Fruit fly (Drosophila melanogaster) whole organism, embryonic: ENCODE measurements around the gene CG17270.
A peak's percentile ranks its signal among the peaks of the same experiment; 100 is the strongest.

Experiments used
- CG1024 ChIP-seq: fragments of 200-800 bp; sonication (Bioruptor generic); IDR thresholded peaks from 2 replicates; pipeline ENCODE4 v1.3.6; 2022; ENCODE audit warnings: missing biosample characterization, missing genetic modification characterization
- CG10267 ChIP-seq: fragments of 200-800 bp; sonication (Bioruptor generic); optimal IDR thresholded peaks from 2 replicates; lab custom pipeline; 2018; ENCODE audit warnings: missing biosample characterization, mild to moderate bottlenecking, missing genetic modification characterization, moderate library complexity
- CG10543 ChIP-seq: fragments of 200-800 bp; sonication (Bioruptor generic); optimal IDR thresholded peaks from 3 replicates; lab custom pipeline; 2017; ENCODE audit warnings: missing biosample characterization, mild to moderate bottlenecking, missing genetic modification characterization, moderate library complexity
- CG11560 ChIP-seq: fragments of 200-800 bp; sonication (Bioruptor generic); IDR thresholded peaks from 3 replicates; pipeline ENCODE4 v1.3.6; 2022; ENCODE audit warnings: missing biosample characterization, missing genetic modification characterization
- CG11696 ChIP-seq: fragments of 200-800 bp; sonication (Bioruptor generic); IDR thresholded peaks from 2 replicates; pipeline ENCODE4 v1.3.6; 2022; ENCODE audit warnings: missing biosample characterization, missing genetic modification characterization
- CG12104 ChIP-seq: fragments of 200-800 bp; sonication (Bioruptor generic); optimal IDR thresholded peaks from 3 replicates; lab custom pipeline; 2016; ENCODE audit warnings: missing biosample characterization, missing genetic modification characterization
- CG12219 ChIP-seq: fragments of 200-800 bp; sonication (Bioruptor generic); optimal IDR thresholded peaks from 3 replicates; lab custom pipeline; 2018; ENCODE audit warnings: missing biosample characterization, mild to moderate bottlenecking, missing genetic modification characterization
- CG12236 ChIP-seq: fragments of 200-800 bp; sonication (Bioruptor generic); optimal IDR thresholded peaks from 2 replicates; lab custom pipeline; 2016; ENCODE audit warnings: missing biosample characterization, missing genetic modification characterization
- CG13424 ChIP-seq: fragments of 200-800 bp; sonication (Bioruptor generic); optimal IDR thresholded peaks from 2 replicates; lab custom pipeline; 2019; ENCODE audit warnings: missing biosample characterization, mild to moderate bottlenecking, missing genetic modification characterization, moderate library complexity
- CG14441 ChIP-seq: fragments of 200-800 bp; sonication (Bioruptor generic); IDR thresholded peaks from 2 replicates; pipeline ENCODE4 v1.3.6; 2022; ENCODE audit warnings: missing biosample characterization, missing genetic modification characterization
- CG15696 ChIP-seq: fragments of 200-800 bp; sonication (Bioruptor generic); optimal IDR thresholded peaks from 2 replicates; lab custom pipeline; 2019; ENCODE audit warnings: missing biosample characterization, mild to moderate bottlenecking, missing genetic modification characterization, moderate library complexity
- CG17361 ChIP-seq: fragments of 200-800 bp; sonication (Bioruptor generic); IDR thresholded peaks from 3 replicates; pipeline ENCODE4 v1.3.6; 2022; ENCODE audit warnings: missing biosample characterization, missing genetic modification characterization
- CG17829 ChIP-seq: fragments of 200-800 bp; optimal IDR thresholded peaks from 2 replicates; lab custom pipeline; 2019; ENCODE audit warnings: missing biosample characterization, mild to moderate bottlenecking, missing genetic modification characterization, moderate library complexity
- CG30403 ChIP-seq: fragments of 200-800 bp; sonication (Bioruptor generic); optimal IDR thresholded peaks from 3 replicates; lab custom pipeline; 2016; ENCODE audit warnings: missing biosample characterization, missing genetic modification characterization
- CG32532 ChIP-seq: fragments of 200-800 bp; sonication (Bioruptor generic); IDR thresholded peaks from 2 replicates; pipeline ENCODE4 v1.3.6; 2022; ENCODE audit warnings: missing biosample characterization, missing genetic modification characterization
- CG5180 ChIP-seq: fragments of 200-800 bp; sonication (Bioruptor generic); optimal IDR thresholded peaks from 3 replicates; lab custom pipeline; 2017; ENCODE audit warnings: missing biosample characterization, missing genetic modification characterization, mild to moderate bottlenecking, moderate library complexity, missing genetic modification reagents
- CG6683 ChIP-seq: fragments of 200-800 bp; sonication (Bioruptor generic); optimal IDR thresholded peaks from 2 replicates; lab custom pipeline; 2017; ENCODE audit warnings: missing biosample characterization, mild to moderate bottlenecking, missing genetic modification characterization, missing genetic modification reagents
- CG6854 ChIP-seq: fragments of 200-800 bp; sonication (Bioruptor generic); optimal IDR thresholded peaks from 3 replicates; lab custom pipeline; 2017; ENCODE audit warnings: missing biosample characterization, mild to moderate bottlenecking, missing genetic modification characterization
- CG7987 ChIP-seq: fragments of 200-800 bp; sonication (Bioruptor generic); optimal IDR thresholded peaks from 2 replicates; lab custom pipeline; 2018; ENCODE audit warnings: missing biosample characterization, mild to moderate bottlenecking, missing genetic modification characterization, moderate library complexity
- CG9609 ChIP-seq: fragments of 200-800 bp; sonication (Bioruptor generic); optimal IDR thresholded peaks from 3 replicates; lab custom pipeline; 2016; ENCODE audit warnings: missing biosample characterization, missing genetic modification characterization
- CG9932 ChIP-seq: fragments of 200-800 bp; sonication (Bioruptor generic); IDR thresholded peaks from 2 replicates; pipeline ENCODE4 v1.3.6; 2022; ENCODE audit warnings: missing biosample characterization, missing genetic modification characterization
- Dbx ChIP-seq: fragments of 200-800 bp; sonication (Bioruptor generic); IDR thresholded peaks from 3 replicates; pipeline ENCODE4 v1.3.6; 2022; ENCODE audit warnings: missing biosample characterization, missing genetic modification characterization
- Dp ChIP-seq: fragments of 200-800 bp; sonication (Bioruptor generic); optimal IDR thresholded peaks from 2 replicates; lab custom pipeline; 2018; ENCODE audit warnings: missing biosample characterization, mild to moderate bottlenecking, missing genetic modification characterization, moderate library complexity
- HLHmδ ChIP-seq: fragments of 200-800 bp; sonication (Bioruptor generic); optimal IDR thresholded peaks from 2 replicates; lab custom pipeline; 2018; ENCODE audit warnings: missing biosample characterization, mild to moderate bottlenecking, missing genetic modification characterization, moderate library complexity
- Hr78 ChIP-seq, 2 experiments: fragments of 200-800 bp in 1 of 2; fragments of >200 bp in 1 of 2; sonication (Bioruptor generic) in 1 of 2; optimal IDR thresholded peaks; 2 replicates each; lab custom pipeline; 2017 to 2019; ENCODE audit warnings: missing biosample characterization in 2 of 2, missing genetic modification characterization in 2 of 2, mild to moderate bottlenecking in 1 of 2, moderate library complexity in 1 of 2
- NC2β ChIP-seq: fragments of 200-800 bp; sonication (Bioruptor generic); optimal IDR thresholded peaks from 2 replicates; lab custom pipeline; 2016; ENCODE audit warnings: missing biosample characterization, missing genetic modification characterization
- Usf ChIP-seq: fragments of 200-800 bp; sonication (Bioruptor generic); optimal IDR thresholded peaks from 2 replicates; lab custom pipeline; 2017; ENCODE audit warnings: missing genotype, missing biosample characterization, missing genetic modification characterization
- Vsx1 ChIP-seq: fragments of 200-800 bp; sonication (Bioruptor generic); optimal IDR thresholded peaks from 2 replicates; lab custom pipeline; 2017; ENCODE audit warnings: missing biosample characterization, mild to moderate bottlenecking, missing genetic modification characterization, missing genetic modification reagents
- amos ChIP-seq: fragments of 200-800 bp; sonication (Bioruptor generic); IDR thresholded peaks from 2 replicates; pipeline ENCODE4 v1.3.6; 2022; ENCODE audit warnings: missing biosample characterization, missing genetic modification characterization; ENCODE audit not compliant: partially characterized antibody
- ap ChIP-seq: fragments of 200-800 bp; sonication (Bioruptor generic); IDR thresholded peaks from 2 replicates; pipeline ENCODE4 v1.3.6; 2022; ENCODE audit warnings: missing biosample characterization, missing genetic modification characterization
- ara ChIP-seq: fragments of 200-800 bp; sonication (Bioruptor generic); IDR thresholded peaks from 2 replicates; pipeline ENCODE4 v1.3.6; 2022; ENCODE audit warnings: missing biosample characterization, missing genetic modification characterization
- chif ChIP-seq, 2 experiments: fragments of 200-800 bp; sonication (Bioruptor generic); optimal IDR thresholded peaks; 3 replicates each; lab custom pipeline; 2016; ENCODE audit warnings: missing biosample characterization in 2 of 2, missing genetic modification characterization in 2 of 2
- chn ChIP-seq: fragments of 200-800 bp; sonication (Bioruptor generic); optimal IDR thresholded peaks from 2 replicates; lab custom pipeline; 2016; ENCODE audit warnings: missing biosample characterization, missing genetic modification characterization
- cwo ChIP-seq: fragments of 200-800 bp; sonication (Bioruptor generic); optimal IDR thresholded peaks from 3 replicates; lab custom pipeline; 2017; ENCODE audit warnings: missing biosample characterization, missing genetic modification characterization, mild to moderate bottlenecking, moderate library complexity, missing genetic modification reagents
- dpn ChIP-seq, 2 experiments: fragments of 200-800 bp; sonication (Bioruptor generic); optimal IDR thresholded peaks; 3 replicates each; lab custom pipeline; 2016; ENCODE audit warnings: missing biosample characterization in 2 of 2, missing genetic modification characterization in 2 of 2
- jing ChIP-seq: fragments of 200-800 bp; sonication (Bioruptor generic); optimal IDR thresholded peaks from 2 replicates; lab custom pipeline; 2018; ENCODE audit warnings: missing biosample characterization, mild to moderate bottlenecking, missing genetic modification characterization
- lmd ChIP-seq: fragments of 200-800 bp; sonication (Bioruptor generic); IDR thresholded peaks from 2 replicates; pipeline ENCODE4 v1.3.6; 2022; ENCODE audit warnings: missing biosample characterization, missing genetic modification characterization
- phol ChIP-seq: fragments of 200-800 bp; sonication (Bioruptor generic); optimal IDR thresholded peaks from 3 replicates; lab custom pipeline; 2018; ENCODE audit warnings: missing biosample characterization, mild to moderate bottlenecking, missing genetic modification characterization, moderate library complexity
- pita ChIP-seq: fragments of 200-800 bp; sonication (Bioruptor generic); optimal IDR thresholded peaks from 2 replicates; lab custom pipeline; 2017; ENCODE audit warnings: missing biosample characterization, mild to moderate bottlenecking, missing genetic modification characterization
- psq ChIP-seq: fragments of 200-800 bp; sonication (Bioruptor generic); optimal IDR thresholded peaks from 2 replicates; lab custom pipeline; 2017; ENCODE audit warnings: missing biosample characterization, missing genetic modification characterization
- run ChIP-seq: fragments of 200-800 bp; sonication (Bioruptor generic); optimal IDR thresholded peaks from 3 replicates; lab custom pipeline; 2018; ENCODE audit warnings: missing biosample characterization, mild to moderate bottlenecking, missing genetic modification characterization
- sens-2 ChIP-seq: fragments of 200-800 bp; sonication (Bioruptor generic); IDR thresholded peaks from 2 replicates; pipeline ENCODE4 v1.3.6; 2022; ENCODE audit warnings: missing biosample characterization, missing genetic modification characterization
- slp2 ChIP-seq: fragments of 200-800 bp; sonication (Bioruptor generic); optimal IDR thresholded peaks from 2 replicates; lab custom pipeline; 2016; ENCODE audit warnings: missing biosample characterization, missing genetic modification characterization
- tap ChIP-seq: fragments of 200-800 bp; optimal IDR thresholded peaks from 3 replicates; lab custom pipeline; 2019; ENCODE audit warnings: missing biosample characterization, mild to moderate bottlenecking, missing genetic modification characterization, moderate library complexity
- tio ChIP-seq: fragments of 200-800 bp; sonication (Bioruptor generic); optimal IDR thresholded peaks from 2 replicates; lab custom pipeline; 2017; ENCODE audit warnings: missing biosample characterization, missing genetic modification characterization, inconsistent platforms
- toy ChIP-seq: fragments of 200-800 bp; sonication (Bioruptor generic); IDR thresholded peaks from 2 replicates; pipeline ENCODE4 v1.3.6; 2022; ENCODE audit warnings: missing biosample characterization, missing genetic modification characterization
- ttk ChIP-seq: fragments of 200-800 bp; sonication (Bioruptor generic); IDR thresholded peaks from 2 replicates; pipeline ENCODE4 v2.1.2; 2022; ENCODE audit warnings: missing biosample characterization, missing genetic modification characterization
- tup ChIP-seq: fragments of 200-800 bp; sonication (Bioruptor generic); optimal IDR thresholded peaks from 2 replicates; lab custom pipeline; 2016; ENCODE audit warnings: missing biosample characterization, mild to moderate bottlenecking, missing genetic modification characterization, moderate library complexity
- tx ChIP-seq: fragments of 200-800 bp; sonication (Bioruptor generic); optimal IDR thresholded peaks from 2 replicates; lab custom pipeline; 2016; ENCODE audit warnings: missing biosample characterization, missing genetic modification characterization
- vvl ChIP-seq: fragments of 200-800 bp; sonication (Bioruptor generic); IDR thresholded peaks from 2 replicates; pipeline ENCODE4 v1.3.6; 2022; ENCODE audit warnings: missing biosample characterization, missing genetic modification characterization

The CG17270 gene

dm6 chr3R:20821815-20822375, 3.2 kb upstream of the CG17270 start, which contains the start of the genes CG17271 and RpS20 (continued):
- TF ChIP-seq CG9932 (GFP tag; lab: Robert Waterston, UW) (peak; percentile 96), ara (GFP tag; lab: Robert Waterston, UW) (peak; percentile 84), Dp (GFP tag; lab: Kevin White, UChicago) (peak; percentile 44), tap (tag; lab: Kevin White, UChicago) (peak; percentile 26), Vsx1 (GFP tag; lab: Kevin White, UChicago) (peak; percentile 30), CG17361 (GFP tag; lab: Robert Waterston, UW) (peak; percentile 90), amos (GFP tag; lab: Robert Waterston, UW) (0 out of 2 replicates have a peak, but pooled peaks have one; percentile 43), chn (GFP tag; lab: Kevin White, UChicago) (peak; percentile 93), CG30403 (GFP tag; lab: Kevin White, UChicago) (peak; percentile 96), CG11696 (peak; percentile 67; the same call in 1 of the 2 replicates), vvl (GFP tag; lab: Robert Waterston, UW) (peak; percentile 95), CG11560 (tag; lab: Robert Waterston, UW) (peak; percentile 78), chif (GFP tag; optimal IDR thresholded peaks at IDR 0.05; lab: Kevin White, UChicago) (peak; percentile 89 to 95), CG1024 (GFP tag; lab: Robert Waterston, UW) (peak; percentile 77), pita (no peak), CG10267 (peak; percentile 88), phol (tag; lab: Kevin White, UChicago) (peak; percentile 92), jing (GFP tag; lab: Kevin White, UChicago) (no peak), slp2 (GFP tag; lab: Kevin White, UChicago) (peak; percentile 89), psq (GFP tag; lab: Kevin White, UChicago) (peak; percentile 72), lmd (GFP tag; lab: Robert Waterston, UW) (peak; percentile 89), toy (peak; percentile 78; the same call in 1 of the 2 replicates), CG9609 (peak; percentile 94), Usf (GFP tag; lab: Kevin White, UChicago) (peak; percentile 71), CG17829 (tag; lab: Kevin White, UChicago) (peak; percentile 88), CG12219 (GFP tag; lab: Kevin White, UChicago) (peak; percentile 69), CG6683 (GFP tag; lab: Kevin White, UChicago) (peak; percentile 76), CG12236 (GFP tag; lab: Kevin White, UChicago) (peak; percentile 72), NC2β (GFP tag; lab: Kevin White, UChicago) (peak; percentile 96), sens-2 (peak; percentile 50), run (tag; lab: Kevin White, UChicago) (peak; percentile 65), CG10543 (GFP tag; lab: Kevin White, UChicago) (peak; percentile 93), tx (peak; percentile 95), CG12104 (GFP tag; lab: Kevin White, UChicago) (peak; percentile 86), CG13424 (peak; percentile 94), CG15696 (tag; lab: Kevin White, UChicago) (peak; percentile 85), CG7987 (GFP tag; lab: Kevin White, UChicago) (peak; percentile 76), ttk (peak; percentile 89), CG6854 (GFP tag; lab: Kevin White, UChicago) (peak; percentile 66), tio (peak; percentile 86), CG14441 (GFP tag; lab: Robert Waterston, UW) (peak; percentile 90), CG32532 (GFP tag; lab: Robert Waterston, UW) (peak; percentile 94), tup (peak; percentile 94), dpn (GFP tag; optimal IDR thresholded peaks at IDR 0.05; lab: Kevin White, UChicago) (peak; percentile 95 to 97), ap (peak; percentile 81), CG5180 (GFP tag; lab: Kevin White, UChicago) (peak; percentile 57), HLHmδ (GFP tag; lab: Kevin White, UChicago) (peak; percentile 7), cwo (GFP tag; lab: Kevin White, UChicago) (peak; percentile 78), Hr78 (GFP tag; optimal IDR thresholded peaks at IDR 0.05; lab: Kevin White, UChicago) (no peak), Dbx (GFP tag; lab: Robert Waterston, UW) (peak; percentile 91)
